Worm (Caenorhabditis elegans) whole organism, midembryonic: ENCODE measurements around the gene osm-1.
"Not testable (repeated sequence)": the region's sequence is repeated elsewhere in the genome, so short reads cannot be mapped to it uniquely, and the experiment has no call there.

Experiments
- T22C8.4 ChIP-seq: fragments of 200-800 bp; sonication (Bioruptor generic); IDR thresholded peaks from 2 replicates; pipeline ENCODE4 v1.3.6; 2022; ENCODE audit warnings: missing genetic modification characterization, missing compliant biosample characterization
- cog-1 ChIP-seq: sonication (generic microtip); optimal IDR thresholded peaks from 2 replicates; lab custom pipeline; 2016; ENCODE audit warnings: missing genetic modification characterization, missing compliant biosample characterization
- flt-1 ChIP-seq: fragments of 200-800 bp; sonication (Bioruptor generic); IDR thresholded peaks from 2 replicates; pipeline ENCODE4 v1.3.6; 2022; ENCODE audit warnings: missing genetic modification characterization, missing compliant biosample characterization
- klf-2 ChIP-seq: fragments of 200-800 bp; sonication (Bioruptor generic); conservative IDR thresholded peaks from 2 replicates; pipeline ENCODE4 v1.3.6; 2022; ENCODE audit warnings: missing genetic modification reagents, missing genetic modification characterization, missing compliant biosample characterization
- med-1 ChIP-seq: sonication (generic microtip); optimal IDR thresholded peaks from 2 replicates; lab custom pipeline; 2017; ENCODE audit warnings: missing genetic modification characterization, mild to moderate bottlenecking, missing compliant biosample characterization, antibody characterized with exemption, missing genetic modification reagents; ENCODE audit not compliant: insufficient read depth
- ref-1 ChIP-seq: fragments of 200-800 bp; sonication (Bioruptor generic); conservative IDR thresholded peaks from 2 replicates; pipeline ENCODE4 v1.3.6; 2022; ENCODE audit warnings: missing genetic modification reagents, missing genetic modification characterization, missing compliant biosample characterization
- tab-1 ChIP-seq: fragments of 200-800 bp; sonication (Bioruptor generic); IDR thresholded peaks from 2 replicates; pipeline ENCODE4 v1.3.6; 2022; ENCODE audit warnings: missing genetic modification characterization, missing compliant biosample characterization
- ztf-23 ChIP-seq: fragments of 200-800 bp; sonication (Bioruptor generic); IDR thresholded peaks from 2 replicates; pipeline ENCODE4 v1.3.6; 2022; ENCODE audit warnings: missing genetic modification reagents, missing genetic modification characterization, missing compliant biosample characterization
- ztf-29 ChIP-seq: fragments of 200-800 bp; sonication (Bioruptor generic); IDR thresholded peaks from 2 replicates; pipeline ENCODE4 v1.3.6; 2022; ENCODE audit warnings: missing genetic modification reagents, missing genetic modification characterization, missing compliant biosample characterization

osm-1 gene

ce11 chrX:16540374-16540773 is at the start of gene osm-1:
osm-1 (plus strand) TSS chrX:16540674.
- TF ChIP-seq ztf-29 (no peak), tab-1 (no peak), T22C8.4 (GFP tag; lab: Robert Waterston, UW) (no peak), cog-1 (tag; lab: Kevin White, UChicago) (no peak), klf-2 (GFP tag; lab: Robert Waterston, UW) (no peak), ztf-23 (GFP tag; lab: Robert Waterston, UW) (no peak), med-1 (no peak), ref-1 (GFP tag; lab: Robert Waterston, UW) (no peak), flt-1 (GFP tag; lab: Robert Waterston, UW) (no peak)

DNA sequence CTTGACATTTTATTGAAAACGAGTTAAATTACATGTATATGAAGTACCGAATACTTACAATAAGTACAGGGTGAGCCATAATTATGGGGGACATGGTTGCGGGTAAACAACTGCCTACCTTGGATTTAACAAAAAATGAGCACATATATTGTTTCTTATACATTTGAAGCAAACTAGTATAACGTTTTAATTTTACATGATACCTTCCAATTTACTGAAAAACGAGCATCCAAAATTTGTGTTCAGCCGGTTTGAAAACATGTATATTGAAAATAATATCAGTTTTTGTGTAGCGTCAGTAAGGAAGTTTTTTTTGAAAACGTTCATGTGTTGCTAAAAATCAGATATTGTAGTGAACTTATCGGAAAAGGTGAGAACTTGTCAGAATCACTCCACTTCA is 49.7 kb upstream of the osm-1 start:
- TF ChIP-seq T22C8.4 (GFP tag; lab: Robert Waterston, UW) (no peak), ztf-23 (GFP tag; lab: Robert Waterston, UW) (no peak), flt-1 (GFP tag; lab: Robert Waterston, UW) (no peak), ztf-29 (no peak), klf-2 (GFP tag; lab: Robert Waterston, UW) (no peak), med-1 (no peak), cog-1 (tag; lab: Kevin White, UChicago) (no peak), ref-1 (GFP tag; lab: Robert Waterston, UW) (no peak), tab-1 (no peak)

ce11 chrX:16494630-16495029 is 45.8 kb upstream of the osm-1 start, which contains the start of gene K05G3.2:
K05G3.2 (plus strand) TSS chrX:16494930.
- no peak for TF ChIP-seq cog-1 (tag; lab: Kevin White, UChicago)
- no peak for TF ChIP-seq med-1
- TF ChIP-seq klf-2 (GFP tag; lab: Robert Waterston, UW), result no peak
- TF ChIP-seq tab-1, result no peak
- no peak for TF ChIP-seq ztf-29
- TF ChIP-seq T22C8.4 (GFP tag; lab: Robert Waterston, UW), result no peak
- TF ChIP-seq flt-1 (GFP tag; lab: Robert Waterston, UW), result no peak
- no peak for TF ChIP-seq ztf-23 (GFP tag; lab: Robert Waterston, UW)
- no peak for TF ChIP-seq ref-1 (GFP tag; lab: Robert Waterston, UW)

DNA sequence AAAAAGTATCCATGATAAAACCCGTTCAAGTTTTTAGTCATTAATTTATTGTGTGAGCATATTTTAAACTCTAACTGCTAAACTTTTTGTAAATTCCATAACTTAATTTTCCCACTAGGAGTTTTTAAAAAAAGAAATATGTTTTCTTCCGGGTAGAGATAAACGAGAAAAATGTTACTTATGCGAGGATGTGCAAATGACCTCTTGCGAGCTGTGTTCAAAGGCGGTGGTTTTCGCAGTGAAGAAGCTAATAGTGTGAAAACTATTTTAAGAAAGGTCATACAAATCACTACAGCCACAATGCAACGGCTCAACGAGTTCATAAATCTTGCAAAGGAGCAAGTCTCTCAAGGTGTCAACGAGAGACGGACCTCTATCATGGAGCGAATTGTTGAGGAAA is 39.4 kb upstream of the osm-1 start, which contains the start of gene K05G3.1:
K05G3.1 (plus strand) TSS at position 301 of the 400 bp plus-strand sequence.
- TF ChIP-seq ztf-29, result no peak
- TF ChIP-seq T22C8.4 (GFP tag; lab: Robert Waterston, UW), result no peak
- TF ChIP-seq tab-1, result no peak
- no peak for TF ChIP-seq ref-1 (GFP tag; lab: Robert Waterston, UW)
- no peak for TF ChIP-seq cog-1 (tag; lab: Kevin White, UChicago)
- no peak for TF ChIP-seq med-1
- TF ChIP-seq klf-2 (GFP tag; lab: Robert Waterston, UW), result no peak
- no peak for TF ChIP-seq ztf-23 (GFP tag; lab: Robert Waterston, UW)
- no peak for TF ChIP-seq flt-1 (GFP tag; lab: Robert Waterston, UW)

DNA sequence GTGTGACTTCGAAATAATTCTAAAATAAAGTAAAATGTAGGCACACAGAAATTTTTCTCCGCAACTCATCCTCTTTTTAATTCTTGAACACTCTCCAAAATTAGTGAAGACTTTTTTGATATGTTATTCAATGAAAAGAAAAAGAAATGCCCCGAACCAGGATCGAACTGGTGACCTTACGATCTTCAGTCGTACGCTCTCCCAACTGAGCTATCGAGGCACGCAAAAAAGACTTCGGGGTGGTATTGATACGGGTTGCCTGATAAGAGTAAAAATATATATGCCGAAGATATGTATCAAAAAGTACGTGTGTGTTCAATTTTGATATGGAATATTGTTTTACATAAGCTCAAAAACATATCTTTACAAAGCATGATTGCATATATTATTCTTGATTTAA is 37.5 kb upstream of the osm-1 start:
- no peak for TF ChIP-seq ztf-29
- no peak for TF ChIP-seq tab-1
- TF ChIP-seq T22C8.4 (GFP tag; lab: Robert Waterston, UW), result no peak
- no peak for TF ChIP-seq ref-1 (GFP tag; lab: Robert Waterston, UW)
- TF ChIP-seq med-1, result no peak
- TF ChIP-seq flt-1 (GFP tag; lab: Robert Waterston, UW), result no peak

- TF ChIP-seq ztf-29 (no peak), flt-1 (GFP tag; lab: Robert Waterston, UW) (no peak), T22C8.4 (GFP tag; lab: Robert Waterston, UW) (no peak), cog-1 (tag; lab: Kevin White, UChicago) (no peak), tab-1 (no peak), ref-1 (GFP tag; lab: Robert Waterston, UW) (no peak), med-1 (no peak), ztf-23 (GFP tag; lab: Robert Waterston, UW) (no peak), klf-2 (GFP tag; lab: Robert Waterston, UW) (no peak)
These were observed 35.1 kb upstream of the osm-1 start, which contains the start of gene T25D1.3 for ce11 chrX:16505348-16505747. T25D1.3 (plus strand) TSS chrX:16505648.

DNA sequence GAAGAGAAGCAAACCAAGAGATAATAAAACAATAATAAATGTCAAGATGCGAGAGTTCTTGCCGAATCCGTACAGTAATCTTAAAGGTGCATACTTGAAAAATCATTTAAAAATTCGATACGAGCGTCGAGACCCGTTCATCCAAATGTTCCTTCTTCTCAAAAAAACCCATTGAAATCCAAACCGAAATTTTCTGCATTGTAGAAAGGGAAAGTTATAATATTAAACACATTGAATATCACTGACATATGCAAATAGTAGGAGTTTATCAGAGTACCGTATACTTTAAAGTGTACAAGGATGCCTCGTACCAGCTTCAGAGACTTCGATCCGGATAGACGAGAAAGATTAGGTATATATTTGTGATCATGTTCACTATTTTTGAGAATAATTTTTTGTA is 25.2 kb upstream of the osm-1 start, which contains the start of gene T25D1.2:
T25D1.2 (plus strand) TSS at position 301 of the 400 bp plus-strand sequence.
- not testable (repeated sequence) for TF ChIP-seq T22C8.4 (GFP tag; lab: Robert Waterston, UW); cog-1 (tag; lab: Kevin White, UChicago); ztf-29

- TF ChIP-seq ztf-29, result no peak
- no peak for TF ChIP-seq ref-1 (GFP tag; lab: Robert Waterston, UW)
- no peak for TF ChIP-seq flt-1 (GFP tag; lab: Robert Waterston, UW)
- no peak for TF ChIP-seq T22C8.4 (GFP tag; lab: Robert Waterston, UW)
- TF ChIP-seq med-1, result no peak
- TF ChIP-seq tab-1, result no peak
- no peak for TF ChIP-seq klf-2 (GFP tag; lab: Robert Waterston, UW)
- no peak for TF ChIP-seq cog-1 (tag; lab: Kevin White, UChicago)
- TF ChIP-seq ztf-23 (GFP tag; lab: Robert Waterston, UW), result no peak
These were observed 21.7 kb upstream of the osm-1 start for ce11 chrX:16518771-16519170.

DNA sequence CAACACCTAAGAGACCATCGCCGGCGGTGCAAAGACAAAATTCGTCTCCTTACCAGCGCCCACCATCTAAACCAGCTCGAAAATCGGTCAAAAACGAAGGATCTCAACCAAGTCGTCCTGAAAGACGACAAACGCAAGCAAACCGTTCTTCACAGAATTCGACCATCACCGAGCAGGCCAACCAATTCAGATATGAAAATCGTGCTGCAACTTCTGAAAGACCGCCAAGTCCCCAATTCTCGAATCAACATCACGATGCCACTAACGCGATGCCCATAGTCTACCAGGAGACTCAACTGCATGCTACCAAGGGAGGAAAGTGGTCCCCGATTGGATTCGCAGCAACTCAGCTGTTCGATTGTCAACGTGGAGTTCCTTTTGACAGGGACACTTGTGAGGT is 21.0 kb upstream of the osm-1 start, which contains the start of gene T25D1.1:
T25D1.1 (plus strand) TSS at position 301 of the 400 bp plus-strand sequence.
- TF ChIP-seq ztf-23 (GFP tag; lab: Robert Waterston, UW), result no peak
- TF ChIP-seq tab-1, result no peak
- no peak for TF ChIP-seq klf-2 (GFP tag; lab: Robert Waterston, UW)
- no peak for TF ChIP-seq cog-1 (tag; lab: Kevin White, UChicago)
- no peak for TF ChIP-seq ztf-29
- TF ChIP-seq flt-1 (GFP tag; lab: Robert Waterston, UW), result no peak
- TF ChIP-seq ref-1 (GFP tag; lab: Robert Waterston, UW), result no peak
- TF ChIP-seq T22C8.4 (GFP tag; lab: Robert Waterston, UW), result no peak
- no peak for TF ChIP-seq med-1

- TF ChIP-seq ref-1 (GFP tag; lab: Robert Waterston, UW), result no peak
These were observed 18.8 kb upstream of the osm-1 start for ce11 chrX:16521722-16522121.
